Worm (Caenorhabditis elegans) whole organism, mixed stage, embryonic: ENCODE measurements around the gene col-161.

Source experiments
- M03D4.4 ChIP-seq: sonication (generic microtip); optimal IDR thresholded peaks from 2 replicates; lab custom pipeline; 2017; ENCODE audit warnings: mild to moderate bottlenecking, missing genetic modification characterization, missing compliant biosample characterization
- blmp-1 ChIP-seq: fragments of 150-350 bp; optimal IDR thresholded peaks from 2 replicates; lab custom pipeline; 2014; ENCODE audit warnings: missing biosample characterization, missing genetic modification characterization
- ceh-39 ChIP-seq: fragments of 150-350 bp; optimal IDR thresholded peaks from 2 replicates; lab custom pipeline; 2014; ENCODE audit warnings: missing biosample characterization, missing genetic modification characterization
- ceh-43 ChIP-seq: fragments of 200-800 bp; sonication (Bioruptor generic); optimal IDR thresholded peaks from 2 replicates; lab custom pipeline; 2018; ENCODE audit warnings: mild to moderate bottlenecking, missing genetic modification characterization, moderate library complexity, missing compliant biosample characterization
- ceh-83 ChIP-seq: fragments of 200-800 bp; sonication (Bioruptor generic); optimal IDR thresholded peaks from 2 replicates; lab custom pipeline; 2018; ENCODE audit warnings: mild to moderate bottlenecking, missing genetic modification characterization, missing compliant biosample characterization
- ces-1 ChIP-seq: fragments of 150-350 bp; optimal IDR thresholded peaks from 2 replicates; lab custom pipeline; 2014; ENCODE audit warnings: missing biosample characterization, missing genetic modification reagents, missing genetic modification characterization
- drap-1 ChIP-seq: fragments of 200-800 bp; sonication (Bioruptor generic); optimal IDR thresholded peaks from 3 replicates; lab custom pipeline; 2018; ENCODE audit warnings: mild to moderate bottlenecking, missing genetic modification characterization, missing compliant biosample characterization
- flh-1 ChIP-seq: fragments of 200-800 bp; sonication (Bioruptor generic); optimal IDR thresholded peaks from 2 replicates; lab custom pipeline; 2018; ENCODE audit warnings: mild to moderate bottlenecking, missing genetic modification characterization, moderate library complexity, missing compliant biosample characterization
- hlh-1 ChIP-seq: fragments of 150-350 bp; optimal IDR thresholded peaks from 2 replicates; lab custom pipeline; 2014; ENCODE audit warnings: missing biosample characterization, missing genetic modification reagents, missing genetic modification characterization
- lin-13 ChIP-seq: fragments of 150-350 bp; optimal IDR thresholded peaks from 2 replicates; lab custom pipeline; 2014; ENCODE audit warnings: missing biosample characterization, missing genetic modification characterization
- lin-32 ChIP-seq: fragments of 200-800 bp; sonication (Bioruptor generic); optimal IDR thresholded peaks from 2 replicates; lab custom pipeline; 2018; ENCODE audit warnings: mild to moderate bottlenecking, missing genetic modification characterization, missing compliant biosample characterization
- lsy-2 ChIP-seq: fragments of 150-350 bp; optimal IDR thresholded peaks from 2 replicates; lab custom pipeline; 2014; ENCODE audit warnings: missing biosample characterization, missing genetic modification characterization
- mab-5 ChIP-seq: fragments of 150-350 bp; optimal IDR thresholded peaks from 2 replicates; lab custom pipeline; 2014; ENCODE audit warnings: missing biosample characterization, missing genetic modification characterization
- mep-1 ChIP-seq: fragments of 150-350 bp; optimal IDR thresholded peaks from 2 replicates; lab custom pipeline; 2017; ENCODE audit warnings: missing biosample characterization, missing genetic modification reagents, missing genetic modification characterization, inconsistent platforms
- mls-2 ChIP-seq: sonication (generic microtip); optimal IDR thresholded peaks from 2 replicates; lab custom pipeline; 2016; ENCODE audit warnings: mild to moderate bottlenecking, missing genetic modification characterization, moderate library complexity, missing compliant biosample characterization
- nhr-12 ChIP-seq: fragments of 150-350 bp; optimal IDR thresholded peaks from 2 replicates; lab custom pipeline; 2014; ENCODE audit warnings: missing biosample characterization, missing genetic modification characterization
- nhr-2 ChIP-seq: fragments of 150-350 bp; optimal IDR thresholded peaks from 2 replicates; lab custom pipeline; 2014; ENCODE audit warnings: missing biosample characterization, missing genetic modification characterization
- nhr-237 ChIP-seq: fragments of 150-350 bp; optimal IDR thresholded peaks from 2 replicates; lab custom pipeline; 2014; ENCODE audit warnings: missing biosample characterization, missing genetic modification characterization
- nhr-28 ChIP-seq: fragments of 150-350 bp; optimal IDR thresholded peaks from 2 replicates; lab custom pipeline; 2014; ENCODE audit warnings: missing biosample characterization, missing genetic modification characterization
- nhr-76 ChIP-seq: sonication (generic microtip); optimal IDR thresholded peaks from 2 replicates; lab custom pipeline; 2017; ENCODE audit warnings: missing biosample characterization, missing genetic modification characterization
- sem-2 ChIP-seq: fragments of 200-800 bp; sonication (Bioruptor generic); optimal IDR thresholded peaks from 2 replicates; lab custom pipeline; 2018; ENCODE audit warnings: mild to moderate bottlenecking, missing genetic modification characterization, missing compliant biosample characterization
- snpc-4 ChIP-seq: fragments of 150-350 bp; optimal IDR thresholded peaks from 2 replicates; lab custom pipeline; 2014; ENCODE audit warnings: missing biosample characterization, missing genetic modification characterization
- sptf-1 ChIP-seq: sonication (generic microtip); optimal IDR thresholded peaks from 2 replicates; lab custom pipeline; 2017; ENCODE audit warnings: mild to moderate bottlenecking, missing genetic modification characterization, moderate library complexity, missing compliant biosample characterization
- unc-120 ChIP-seq: sonication (generic microtip); optimal IDR thresholded peaks from 2 replicates; lab custom pipeline; 2017; ENCODE audit warnings: missing genetic modification characterization, missing compliant biosample characterization; ENCODE audit not compliant: poor library complexity, severe bottlenecking
- unc-62 ChIP-seq: fragments of 150-350 bp; optimal IDR thresholded peaks from 2 replicates; lab custom pipeline; 2014; ENCODE audit warnings: missing biosample characterization, missing genetic modification reagents, missing genetic modification characterization
- zip-8 ChIP-seq: fragments of 150-350 bp; optimal IDR thresholded peaks from 2 replicates; lab custom pipeline; 2014; ENCODE audit warnings: missing biosample characterization, missing genetic modification characterization
- ztf-11 ChIP-seq: fragments of 150-350 bp; optimal IDR thresholded peaks from 2 replicates; lab custom pipeline; 2014; ENCODE audit warnings: missing biosample characterization, missing genetic modification characterization

The col-161 gene

DNA sequence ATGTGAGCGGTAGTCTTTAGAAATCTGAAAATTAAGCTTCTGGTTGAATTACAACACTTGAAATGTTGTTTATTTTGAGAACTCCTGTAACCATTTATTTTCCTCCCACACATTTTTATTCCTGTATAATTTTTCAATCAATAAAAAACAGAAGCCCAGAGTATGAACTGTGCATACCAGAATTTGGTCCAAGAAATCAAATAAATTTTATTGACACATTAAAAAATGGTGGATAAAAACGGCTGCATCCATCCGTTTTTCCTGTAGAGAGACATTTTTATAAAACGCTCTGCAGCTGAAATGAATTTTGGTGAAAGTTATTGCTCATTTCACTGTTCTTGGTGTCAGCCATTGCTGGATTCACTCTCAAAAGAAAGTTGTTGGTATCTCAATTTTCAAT is 20.6 kb downstream of the col-161 start, which contains the start of gene C26E1.1:
C26E1.1 (plus strand) TSS at position 301 of the 400 bp plus-strand sequence.
- TF ChIP-seq M03D4.4 (tag; lab: Kevin White, UChicago), result no peak
- TF ChIP-seq zip-8 (tag; lab: Kevin White, UChicago), result no peak

DNA sequence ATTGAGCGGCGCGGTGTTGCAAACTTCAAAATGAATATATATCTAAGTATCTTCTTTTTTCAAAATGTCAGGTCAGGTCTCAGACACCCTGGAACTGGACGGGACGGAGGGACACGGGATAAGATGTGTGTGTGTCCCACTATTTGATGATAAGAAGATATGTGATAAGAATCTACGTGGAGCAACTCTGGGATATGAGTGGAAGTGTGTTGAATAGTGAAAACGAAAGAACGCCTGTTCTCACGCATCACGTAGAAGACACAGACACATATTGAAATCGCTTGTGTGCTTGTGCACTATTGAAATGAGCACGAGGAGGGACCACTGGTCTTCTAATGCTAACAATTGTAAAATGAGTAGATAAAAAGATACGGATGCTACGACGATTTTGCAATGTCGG is 22.0 kb downstream of the col-161 start, which contains the start of gene uig-1:
uig-1 (minus strand) TSS at position 120 of the 400 bp plus-strand sequence.
- TF ChIP-seq nhr-76 (tag; lab: Kevin White, UChicago), result no peak
- no peak for TF ChIP-seq ceh-43 (GFP tag; lab: Kevin White, UChicago)
- TF ChIP-seq lin-32 (GFP tag; lab: Kevin White, UChicago), result no peak
- TF ChIP-seq hlh-1 (tag; lab: Kevin White, UChicago), result peak; percentile 47
- TF ChIP-seq, all 35 proteins: peak for 1

DNA sequence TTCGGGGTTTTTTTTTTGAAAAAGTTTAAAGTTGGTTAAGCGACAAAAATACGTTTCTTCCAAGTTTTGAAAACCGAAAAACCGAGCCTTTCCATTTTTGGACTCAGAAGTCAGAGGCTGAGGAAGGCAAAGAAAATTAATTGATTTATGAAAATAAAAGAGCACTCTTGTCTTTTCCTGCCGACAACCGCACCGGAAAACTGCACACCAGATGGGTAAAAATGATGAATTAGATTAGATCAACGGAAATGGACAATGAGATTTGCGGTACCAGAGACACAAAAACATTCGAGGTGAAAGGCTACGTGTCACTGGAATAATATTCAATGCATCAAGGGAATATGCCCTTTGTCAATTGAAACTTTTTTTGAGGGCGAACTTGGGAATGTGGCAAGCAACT is 23.3 kb downstream of the col-161 start:
- TF ChIP-seq lin-13 (tag; lab: Kevin White, UChicago) (no peak), lin-32 (GFP tag; lab: Kevin White, UChicago) (no peak), lsy-2 (no peak), blmp-1 (tag; lab: Kevin White, UChicago) (no peak), mab-5 (tag; lab: Kevin White, UChicago) (no peak), mls-2 (tag; lab: Kevin White, UChicago) (no peak), ces-1 (GFP tag; lab: Kevin White, UChicago) (peak; percentile 96), nhr-2 (no peak)

DNA sequence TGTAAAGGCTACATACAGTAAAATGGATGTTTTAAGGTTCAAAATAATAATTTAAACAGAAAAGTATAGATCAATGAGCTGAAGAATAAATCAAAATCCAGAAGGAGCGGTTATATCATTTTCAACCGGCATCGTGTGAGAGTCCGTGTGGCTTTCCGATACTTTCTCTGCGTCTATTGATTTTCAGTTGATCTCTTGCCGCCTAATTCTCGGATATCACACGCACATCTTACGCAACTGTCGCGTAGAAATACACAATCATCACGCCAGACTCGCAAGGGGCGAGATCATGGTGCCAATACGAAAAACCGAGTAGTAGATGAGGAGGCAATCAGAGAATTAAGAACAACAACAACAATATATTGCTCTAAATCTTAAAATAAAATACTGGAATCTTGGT is 28.9 kb downstream of the col-161 start:
- TF ChIP-seq sptf-1 (tag; lab: Kevin White, UChicago) (no peak), flh-1 (GFP tag; lab: Kevin White, UChicago) (no peak), hlh-1 (tag; lab: Kevin White, UChicago) (peak; percentile 7), unc-120 (tag; lab: Kevin White, UChicago) (peak; percentile 21)

DNA sequence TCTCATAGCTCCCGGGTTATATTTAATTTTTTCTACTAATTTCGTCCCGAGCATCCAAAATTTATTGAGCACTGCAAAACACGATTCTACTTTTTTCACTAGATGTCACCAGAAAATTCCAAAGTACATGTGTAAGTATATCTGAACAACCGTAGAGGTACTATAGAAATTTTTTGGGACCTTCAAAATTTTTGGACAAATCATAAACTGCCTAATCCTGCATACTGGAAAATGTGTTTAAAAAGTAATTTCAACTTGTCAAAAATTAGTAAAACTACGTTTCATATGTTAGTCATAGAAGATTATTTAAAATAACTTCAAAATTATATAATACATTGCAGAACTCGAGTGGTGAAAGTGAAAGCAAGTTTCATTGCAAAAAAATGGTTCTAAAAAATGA is 31.3 kb downstream of the col-161 start:
- TF ChIP-seq nhr-12, result no peak
- TF ChIP-seq nhr-76 (tag; lab: Kevin White, UChicago), result no peak
- TF ChIP-seq sem-2 (GFP tag; lab: Kevin White, UChicago), result no peak
- TF ChIP-seq ceh-83 (GFP tag; lab: Kevin White, UChicago), result no peak
- TF ChIP-seq nhr-28, result no peak
- TF ChIP-seq nhr-237 (tag; lab: Kevin White, UChicago), result no peak
- TF ChIP-seq nhr-2, result no peak
- no peak for TF ChIP-seq snpc-4 (tag; lab: Kevin White, UChicago)
- no peak for TF ChIP-seq sptf-1 (tag; lab: Kevin White, UChicago)
- no peak for TF ChIP-seq drap-1 (GFP tag; lab: Kevin White, UChicago)
- TF ChIP-seq lin-13 (tag; lab: Kevin White, UChicago), result no peak
- no peak for TF ChIP-seq lin-32 (GFP tag; lab: Kevin White, UChicago)
- no peak for TF ChIP-seq ceh-43 (GFP tag; lab: Kevin White, UChicago)
- no peak for TF ChIP-seq ztf-11
- TF ChIP-seq ceh-39 (tag; lab: Kevin White, UChicago), result no peak
- TF ChIP-seq zip-8 (tag; lab: Kevin White, UChicago), result no peak
- TF ChIP-seq hlh-1 (tag; lab: Kevin White, UChicago), result no peak
- no peak for TF ChIP-seq flh-1 (GFP tag; lab: Kevin White, UChicago)
- no peak for TF ChIP-seq mep-1
- TF ChIP-seq M03D4.4 (tag; lab: Kevin White, UChicago), result no peak

DNA sequence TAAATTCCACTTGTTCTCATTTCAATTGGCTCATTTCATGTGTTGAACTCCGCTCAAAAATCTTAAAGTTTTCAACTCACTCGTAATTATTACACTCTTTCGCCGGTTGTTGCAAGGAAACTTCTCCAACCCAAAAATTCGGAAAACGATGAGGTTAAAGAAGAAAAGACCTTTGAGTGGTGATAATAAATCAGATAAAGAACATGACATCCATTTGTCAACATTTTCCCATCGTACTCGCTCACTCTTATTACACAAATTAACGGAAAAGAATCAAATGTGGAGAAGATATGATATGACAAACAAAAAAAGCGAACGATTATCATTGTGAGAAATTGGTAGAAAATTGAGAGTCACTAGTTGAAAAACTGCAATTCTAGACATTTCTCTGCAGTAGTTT is 32.5 kb downstream of the col-161 start:
- TF ChIP-seq unc-62, result peak; percentile 59
- no peak for TF ChIP-seq unc-120 (tag; lab: Kevin White, UChicago)

DNA sequence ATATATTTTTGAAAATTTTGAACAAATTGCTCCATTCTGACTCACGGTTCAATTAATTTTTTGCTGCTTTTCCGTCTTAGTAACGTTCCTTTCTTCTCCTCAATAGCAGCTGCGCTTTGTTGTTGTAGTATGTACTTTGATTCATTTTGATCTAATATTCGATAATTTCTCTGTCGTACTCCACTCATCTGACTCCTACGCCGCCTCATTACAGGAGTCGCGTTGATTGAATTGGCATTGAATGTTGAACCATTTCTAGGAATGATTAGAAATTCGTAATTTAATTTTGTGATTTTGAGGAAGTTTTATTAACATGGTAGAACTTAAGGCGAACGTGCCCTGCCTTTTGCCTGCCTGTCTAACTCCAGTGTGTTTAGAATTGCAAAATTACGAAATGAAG is 34.9 kb downstream of the col-161 start:
- TF ChIP-seq ces-1 (GFP tag; lab: Kevin White, UChicago), result peak; percentile 71
- no peak for TF ChIP-seq unc-120 (tag; lab: Kevin White, UChicago)
- TF ChIP-seq, all 35 proteins: peak for 1
